Worm (Caenorhabditis elegans) whole organism, L4/young adult: ENCODE measurements around the gene nduv-2.

Experiments
- W03F9.2 ChIP-seq: fragments of 150-350 bp; optimal IDR thresholded peaks from 2 replicates; lab custom pipeline; 2014; ENCODE audit warnings: missing biosample characterization, missing genetic modification characterization
- dao-5 ChIP-seq: sonication (generic microtip); optimal IDR thresholded peaks from 2 replicates; lab custom pipeline; 2016; ENCODE audit warnings: missing genotype, missing genetic modification characterization, moderate library complexity, missing compliant biosample characterization
- him-1 ChIP-seq: sonication (generic microtip); optimal IDR thresholded peaks from 2 replicates; lab custom pipeline; 2016; ENCODE audit warnings: missing genotype, missing genetic modification reagents, missing genetic modification characterization, missing compliant biosample characterization

DNA sequence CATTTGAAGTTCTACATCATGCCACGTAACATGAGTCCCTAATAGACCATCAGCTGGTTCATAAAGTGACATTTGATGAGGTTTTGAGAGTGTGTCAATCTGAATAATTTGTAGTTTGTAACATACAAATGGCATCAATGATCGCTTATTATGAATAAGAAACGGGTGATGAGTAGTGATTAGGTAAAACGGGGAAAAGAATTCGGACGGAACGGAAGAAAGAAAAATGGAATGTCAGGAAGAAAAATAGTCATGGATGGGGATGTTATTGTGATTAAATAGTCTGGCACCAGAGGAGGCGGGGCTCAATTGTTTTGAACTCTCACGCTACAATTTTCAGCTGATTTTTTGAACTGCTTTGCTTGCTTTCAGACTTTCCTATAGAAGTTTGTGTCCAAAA, 8.8 kb upstream of the nduv-2 start, which contains the start of gene H37A05.2:
- TF ChIP-seq W03F9.2 (tag; lab: Kevin White, UChicago) (no peak), him-1 (tag; lab: Kevin White, UChicago) (no peak), dao-5 (tag; lab: Kevin White, UChicago) (no peak)
